Worm (Caenorhabditis elegans): Measurements from ENCODE around the gene pkd-2.

ce11 chrIV:15245655-15246054, 10.9 kb upstream of the pkd-2 start, which contains the start of gene Y73F8A.36:
- TF ChIP-seq pqm-1 (tag; optimal IDR thresholded peaks at IDR 0.05) (no peak), nhr-232 (tag; optimal IDR thresholded peaks at IDR 0.05) (no peak), zip-5 (tag; optimal IDR thresholded peaks at IDR 0.05) (no peak), hlh-6 (tag; optimal IDR thresholded peaks at IDR 0.05) (no peak), nhr-11 (tag; optimal IDR thresholded peaks at IDR 0.05) (no peak), madf-2 (tag; optimal IDR thresholded peaks at IDR 0.05) (no peak), ama-1 (optimal IDR thresholded peaks at IDR 0.05) (no peak), npax-4 (tag; optimal IDR thresholded peaks at IDR 0.05) (no peak), ceh-9 (tag; optimal IDR thresholded peaks at IDR 0.05) (no peak), ceh-48 (tag; optimal IDR thresholded peaks at IDR 0.05) (no peak), pag-3 (tag; optimal IDR thresholded peaks at IDR 0.05; ENCODE audit: borderline replicate concordance) (no peak)

All from whole organism, late embryonic.